Fruit fly (Drosophila melanogaster) whole organism, prepupa: ENCODE results near the gene Fntb.

ENCODE experiments used
- CG1621 ChIP-seq: fragments of 200-800 bp; sonication (Bioruptor generic); optimal IDR thresholded peaks from 3 replicates; lab custom pipeline; 2018; ENCODE audit warnings: missing biosample characterization, mild to moderate bottlenecking, missing genetic modification characterization
- CG16779 ChIP-seq: fragments of 200-800 bp; sonication (Bioruptor generic); optimal IDR thresholded peaks from 3 replicates; lab custom pipeline; 2017; ENCODE audit warnings: missing biosample characterization, mild to moderate bottlenecking, missing genetic modification characterization
- CG31627 ChIP-seq: fragments of 200-800 bp; sonication (Bioruptor generic); optimal IDR thresholded peaks from 3 replicates; lab custom pipeline; 2016; ENCODE audit warnings: missing biosample characterization, missing genetic modification characterization
- Gug ChIP-seq: fragments of 200-800 bp; sonication (Bioruptor generic); IDR thresholded peaks from 2 replicates; pipeline ENCODE4 v1.3.6; 2022; ENCODE audit warnings: missing biosample characterization, missing genetic modification characterization
- Hr39 ChIP-seq: fragments of 200-800 bp; sonication (Bioruptor generic); optimal IDR thresholded peaks from 2 replicates; lab custom pipeline; 2016; ENCODE audit warnings: missing biosample characterization, missing genetic modification characterization
- acj6 ChIP-seq: fragments of 200-800 bp; sonication (Bioruptor generic); optimal IDR thresholded peaks from 3 replicates; lab custom pipeline; 2016; ENCODE audit warnings: missing biosample characterization, missing genetic modification characterization
- cyc ChIP-seq: fragments of 200-800 bp; sonication (Bioruptor generic); optimal IDR thresholded peaks from 3 replicates; lab custom pipeline; 2016; ENCODE audit warnings: missing biosample characterization, missing genetic modification characterization

DNA sequence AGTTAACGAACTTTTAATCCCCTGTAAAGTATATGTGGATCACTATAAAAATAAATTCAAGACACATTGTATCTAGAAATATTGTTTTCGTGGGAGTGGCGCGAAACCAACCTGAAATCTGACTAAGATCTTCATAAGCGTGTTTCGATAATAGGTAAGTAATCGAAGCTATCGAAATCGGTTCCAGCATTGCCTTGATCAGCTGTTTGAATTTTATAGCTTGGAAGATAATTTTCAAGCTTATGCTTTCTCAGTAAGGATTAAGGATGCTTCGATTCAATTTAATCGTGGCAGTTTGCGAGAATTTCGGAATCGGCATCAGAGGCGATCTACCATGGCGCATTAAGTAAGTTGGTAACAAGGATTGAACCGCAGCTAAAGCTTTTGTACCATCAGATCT is 48.2 kb downstream of the Fntb start, which contains the start of gene Dhfr:
- TF ChIP-seq CG16779 (tag; lab: Kevin White, UChicago) (no peak), acj6 (GFP tag; lab: Kevin White, UChicago) (no peak), Gug (no peak), Hr39 (GFP tag; lab: Kevin White, UChicago) (no peak), CG31627 (no peak), cyc (GFP tag; lab: Kevin White, UChicago) (no peak), CG1621 (no peak)
